Fruit fly (Drosophila melanogaster) whole organism, embryonic: Measurements from ENCODE around the gene CG32073.
A peak's percentile ranks its signal among the peaks of the same experiment; 100 is the strongest.

Source experiments
- Adf1 ChIP-seq: fragments of 200-800 bp; sonication (Bioruptor generic); IDR thresholded peaks from 2 replicates; pipeline ENCODE4 v1.3.6; 2022; ENCODE audit warnings: missing biosample characterization, missing genetic modification characterization
- Aef1 ChIP-seq: fragments of 200-800 bp; sonication (Bioruptor generic); IDR thresholded peaks from 3 replicates; pipeline ENCODE4 v1.3.6; 2022; ENCODE audit warnings: missing biosample characterization, missing genetic modification characterization
- Bdp1 ChIP-seq: fragments of 200-800 bp; sonication (Bioruptor generic); optimal IDR thresholded peaks from 3 replicates; lab custom pipeline; 2016; ENCODE audit warnings: missing biosample characterization, missing genetic modification characterization
- BtbVII ChIP-seq: fragments of 200-800 bp; sonication (Bioruptor generic); optimal IDR thresholded peaks from 3 replicates; lab custom pipeline; 2017; ENCODE audit warnings: missing biosample characterization, mild to moderate bottlenecking, missing genetic modification characterization
- CG10209 ChIP-seq: fragments of 200-800 bp; sonication (Bioruptor generic); optimal IDR thresholded peaks from 3 replicates; lab custom pipeline; 2017; ENCODE audit warnings: missing biosample characterization, mild to moderate bottlenecking, missing genetic modification characterization, missing genetic modification reagents
- CG12236 ChIP-seq: fragments of 200-800 bp; sonication (Bioruptor generic); optimal IDR thresholded peaks from 2 replicates; lab custom pipeline; 2016; ENCODE audit warnings: missing biosample characterization, missing genetic modification characterization
- CG12769 ChIP-seq: fragments of 200-800 bp; sonication (Bioruptor generic); optimal IDR thresholded peaks from 2 replicates; lab custom pipeline; 2019; ENCODE audit warnings: missing biosample characterization, mild to moderate bottlenecking, missing genetic modification characterization, moderate library complexity
- CG16779 ChIP-seq: fragments of 200-800 bp; sonication (Bioruptor generic); IDR thresholded peaks from 2 replicates; pipeline ENCODE4 v1.3.6; 2022; ENCODE audit warnings: missing biosample characterization, missing genetic modification characterization
- CG17385 ChIP-seq: fragments of 200-800 bp; sonication (Bioruptor generic); optimal IDR thresholded peaks from 3 replicates; lab custom pipeline; 2018; ENCODE audit warnings: missing biosample characterization, mild to moderate bottlenecking, missing genetic modification characterization
- CG17568 ChIP-seq: fragments of 200-800 bp; sonication (Bioruptor generic); optimal IDR thresholded peaks from 2 replicates; lab custom pipeline; 2018; ENCODE audit warnings: missing biosample characterization, mild to moderate bottlenecking, missing genetic modification characterization, moderate library complexity
- CG17612 ChIP-seq: fragments of 200-800 bp; sonication (Bioruptor generic); IDR thresholded peaks from 2 replicates; pipeline ENCODE4 v1.3.6; 2022; ENCODE audit warnings: missing biosample characterization, missing genetic modification characterization
- CG30431 ChIP-seq: fragments of 200-800 bp; sonication (Bioruptor generic); optimal IDR thresholded peaks from 2 replicates; lab custom pipeline; 2017; ENCODE audit warnings: missing biosample characterization, missing genetic modification characterization
- CG32767 ChIP-seq: fragments of 200-800 bp; sonication (Bioruptor generic); IDR thresholded peaks from 2 replicates; pipeline ENCODE4 v1.3.6; 2022; ENCODE audit warnings: missing biosample characterization, missing genetic modification characterization
- CG3995 ChIP-seq: fragments of 200-800 bp; sonication (Bioruptor generic); optimal IDR thresholded peaks from 3 replicates; lab custom pipeline; 2016; ENCODE audit warnings: missing biosample characterization, missing genetic modification characterization
- CG4360 ChIP-seq: fragments of 200-800 bp; sonication (Bioruptor generic); IDR thresholded peaks from 2 replicates; pipeline ENCODE4 v1.3.6; 2022; ENCODE audit warnings: missing biosample characterization, missing genetic modification characterization
- CG6654 ChIP-seq: fragments of 200-800 bp; sonication (Bioruptor generic); optimal IDR thresholded peaks from 2 replicates; lab custom pipeline; 2017; ENCODE audit warnings: missing biosample characterization, mild to moderate bottlenecking, missing genetic modification characterization
- CG6689 ChIP-seq: fragments of 200-800 bp; sonication (Bioruptor generic); IDR thresholded peaks from 2 replicates; pipeline ENCODE4 v1.3.6; 2022; ENCODE audit warnings: missing biosample characterization, missing genetic modification characterization
- CG8359 ChIP-seq: fragments of 200-800 bp; sonication (Bioruptor generic); optimal IDR thresholded peaks from 2 replicates; lab custom pipeline; 2017; ENCODE audit warnings: missing biosample characterization, mild to moderate bottlenecking, missing genetic modification characterization, borderline replicate concordance
- D19A ChIP-seq: fragments of 200-800 bp; optimal IDR thresholded peaks from 3 replicates; lab custom pipeline; 2019; ENCODE audit warnings: missing biosample characterization, mild to moderate bottlenecking, missing genetic modification characterization, moderate library complexity
- D19B ChIP-seq: fragments of 200-800 bp; sonication (Bioruptor generic); optimal IDR thresholded peaks from 2 replicates; lab custom pipeline; 2017; ENCODE audit warnings: missing biosample characterization, mild to moderate bottlenecking, missing genetic modification characterization
- Dip2 ChIP-seq: fragments of 200-800 bp; sonication (Bioruptor generic); IDR thresholded peaks from 2 replicates; pipeline ENCODE4 v1.3.6; 2022; ENCODE audit warnings: missing biosample characterization, missing genetic modification characterization
- Fer3 ChIP-seq: fragments of 200-800 bp; sonication (Bioruptor generic); optimal IDR thresholded peaks from 2 replicates; lab custom pipeline; 2018; ENCODE audit warnings: missing biosample characterization, mild to moderate bottlenecking, missing genetic modification characterization, moderate library complexity
- Lim3 ChIP-seq: fragments of 200-800 bp; sonication (Bioruptor generic); IDR thresholded peaks from 2 replicates; pipeline ENCODE4 v1.3.6; 2022; ENCODE audit warnings: missing biosample characterization, missing genetic modification characterization
- Med ChIP-seq: fragments of 200-800 bp; sonication (Bioruptor generic); peaks from one replicate; lab custom pipeline; 2016; ENCODE audit warnings: missing biosample characterization, missing genetic modification characterization, mild to moderate bottlenecking, inconsistent platforms, moderate library complexity
- Mrtf ChIP-seq: fragments of 200-800 bp; sonication (Bioruptor generic); IDR thresholded peaks from 3 replicates; pipeline ENCODE4 v1.3.6; 2022; ENCODE audit warnings: missing biosample characterization, missing genetic modification characterization
- Trl ChIP-seq, 3 experiments: fragments of >200 bp in 2 of 3; fragments of 200-800 bp in 1 of 3; sonication (Bioruptor generic) in 1 of 3; optimal IDR thresholded peaks; 2 replicates in 1 of 3; 3 replicates in 2 of 3; lab custom pipeline; 2016 to 2017; ENCODE audit warnings: missing biosample characterization in 1 of 3, missing genetic modification characterization in 1 of 3
- ato ChIP-seq: fragments of 200-800 bp; sonication (Bioruptor generic); IDR thresholded peaks from 2 replicates; pipeline ENCODE4 v1.3.6; 2022; ENCODE audit warnings: missing biosample characterization, missing genetic modification characterization; ENCODE audit not compliant: partially characterized antibody
- bbx ChIP-seq: fragments of 200-800 bp; sonication (Bioruptor generic); IDR thresholded peaks from 2 replicates; pipeline ENCODE4 v1.3.6; 2022; ENCODE audit warnings: missing biosample characterization, missing genetic modification characterization; ENCODE audit not compliant: partially characterized antibody
- btn ChIP-seq: fragments of 200-800 bp; sonication (Bioruptor generic); optimal IDR thresholded peaks from 2 replicates; lab custom pipeline; 2016; ENCODE audit warnings: missing biosample characterization, missing genetic modification characterization
- caup ChIP-seq: fragments of 200-800 bp; sonication (Bioruptor generic); optimal IDR thresholded peaks from 3 replicates; lab custom pipeline; 2017; ENCODE audit warnings: missing biosample characterization, mild to moderate bottlenecking, missing genetic modification characterization, moderate library complexity; ENCODE audit not compliant: severe bottlenecking
- crc ChIP-seq: fragments of 200-800 bp; sonication (Bioruptor generic); optimal IDR thresholded peaks from 2 replicates; lab custom pipeline; 2016; ENCODE audit warnings: missing biosample characterization, missing genetic modification characterization
- crol ChIP-seq: fragments of 200-800 bp; sonication (Bioruptor generic); IDR thresholded peaks from 2 replicates; pipeline ENCODE4 v1.3.6; 2022; ENCODE audit warnings: missing biosample characterization, missing genetic modification characterization
- da ChIP-seq: fragments of 200-800 bp; sonication (Bioruptor generic); optimal IDR thresholded peaks from 2 replicates; lab custom pipeline; 2016; ENCODE audit warnings: missing biosample characterization, missing genetic modification characterization
- en ChIP-seq: fragments of 200-800 bp; sonication (Bioruptor generic); optimal IDR thresholded peaks from 2 replicates; lab custom pipeline; 2016; ENCODE audit warnings: missing biosample characterization, missing genetic modification characterization
- gsb-n ChIP-seq: fragments of 200-800 bp; sonication (Bioruptor generic); optimal IDR thresholded peaks from 3 replicates; lab custom pipeline; 2018; ENCODE audit warnings: missing biosample characterization, mild to moderate bottlenecking, missing genetic modification characterization
- ham ChIP-seq: fragments of 200-800 bp; sonication (Bioruptor generic); IDR thresholded peaks from 2 replicates; pipeline ENCODE4 v1.3.6; 2022; ENCODE audit warnings: missing biosample characterization, missing genetic modification characterization
- hbn ChIP-seq: fragments of 200-800 bp; sonication (Bioruptor generic); IDR thresholded peaks from 2 replicates; pipeline ENCODE4 v1.3.6; 2022; ENCODE audit warnings: missing biosample characterization, missing genetic modification characterization; ENCODE audit not compliant: partially characterized antibody
- kah ChIP-seq: fragments of 200-800 bp; sonication (Bioruptor generic); optimal IDR thresholded peaks from 2 replicates; lab custom pipeline; 2018; ENCODE audit warnings: missing biosample characterization, mild to moderate bottlenecking, missing genetic modification characterization
- mam ChIP-seq: fragments of 200-800 bp; sonication (Bioruptor generic); optimal IDR thresholded peaks from 3 replicates; lab custom pipeline; 2016; ENCODE audit warnings: missing biosample characterization, missing genetic modification characterization
- onecut ChIP-seq: fragments of 200-800 bp; sonication (Bioruptor generic); IDR thresholded peaks from 2 replicates; pipeline ENCODE4 v1.3.6; 2022; ENCODE audit warnings: missing biosample characterization, missing genetic modification characterization
- pfk ChIP-seq: fragments of 200-800 bp; sonication (Bioruptor generic); optimal IDR thresholded peaks from 2 replicates; lab custom pipeline; 2018; ENCODE audit warnings: missing biosample characterization, mild to moderate bottlenecking, missing genetic modification characterization, moderate library complexity
- scrt ChIP-seq: fragments of 200-800 bp; sonication (Bioruptor generic); optimal IDR thresholded peaks from 2 replicates; lab custom pipeline; 2018; ENCODE audit warnings: missing biosample characterization, mild to moderate bottlenecking, missing genetic modification characterization, moderate library complexity
- sens-2 ChIP-seq: fragments of 200-800 bp; sonication (Bioruptor generic); IDR thresholded peaks from 2 replicates; pipeline ENCODE4 v1.3.6; 2022; ENCODE audit warnings: missing biosample characterization, missing genetic modification characterization
- shn ChIP-seq: fragments of 200-800 bp; sonication (Bioruptor generic); optimal IDR thresholded peaks from 3 replicates; lab custom pipeline; 2016; ENCODE audit warnings: missing biosample characterization, missing genetic modification characterization
- sima ChIP-seq: fragments of 200-800 bp; sonication (Bioruptor generic); optimal IDR thresholded peaks from 2 replicates; lab custom pipeline; 2016; ENCODE audit warnings: missing biosample characterization, missing genetic modification characterization
- sqz ChIP-seq: fragments of 200-800 bp; sonication (Bioruptor generic); optimal IDR thresholded peaks from 3 replicates; lab custom pipeline; 2018; ENCODE audit warnings: missing biosample characterization, mild to moderate bottlenecking, missing genetic modification characterization
- stwl ChIP-seq: fragments of 200-800 bp; sonication (Bioruptor generic); optimal IDR thresholded peaks from 3 replicates; lab custom pipeline; 2018; ENCODE audit warnings: missing biosample characterization, mild to moderate bottlenecking, missing genetic modification characterization, moderate library complexity
- tll ChIP-seq, 2 experiments: fragments of 200-800 bp in 1 of 2; fragments of >200 bp in 1 of 2; sonication (Bioruptor generic) in 1 of 2; optimal IDR thresholded peaks; 2 replicates each; lab custom pipeline; 2017 to 2019; ENCODE audit warnings: missing biosample characterization in 2 of 2, missing genetic modification characterization in 2 of 2, mild to moderate bottlenecking in 1 of 2, moderate library complexity in 1 of 2
- vnd ChIP-seq: fragments of 200-800 bp; sonication (Bioruptor generic); IDR thresholded peaks from 3 replicates; pipeline ENCODE4 v1.3.6; 2022; ENCODE audit warnings: missing biosample characterization, missing genetic modification characterization; ENCODE audit not compliant: partially characterized antibody
- vvl ChIP-seq: fragments of 200-800 bp; sonication (Bioruptor generic); IDR thresholded peaks from 2 replicates; pipeline ENCODE4 v1.3.6; 2022; ENCODE audit warnings: missing biosample characterization, missing genetic modification characterization

Gene CG32073

dm6 chr3L:11123598-11124284, 16.4 kb upstream of the CG32073 start:
- TF ChIP-seq CG10209 (GFP tag; lab: Kevin White, UChicago) (no peak), pfk (GFP tag; lab: Kevin White, UChicago) (no peak), da (GFP tag; lab: Kevin White, UChicago) (peak; percentile 31), CG4360 (peak; percentile 84), scrt (GFP tag; lab: Kevin White, UChicago) (peak; percentile 22), BtbVII (peak; percentile 2), en (no peak), CG17385 (GFP tag; lab: Kevin White, UChicago) (no peak), D19A (tag; lab: Kevin White, UChicago) (no peak), hbn (GFP tag; lab: Robert Waterston, UW) (no peak), sqz (GFP tag; lab: Kevin White, UChicago) (no peak), Fer3 (tag; lab: Kevin White, UChicago) (no peak), onecut (peak; percentile 92), CG12236 (GFP tag; lab: Kevin White, UChicago) (no peak), tll (GFP tag; optimal IDR thresholded peaks at IDR 0.05; lab: Kevin White, UChicago) (no peak), CG6689 (GFP tag; lab: Robert Waterston, UW) (no peak), vnd (GFP tag; lab: Robert Waterston, UW) (no peak), Dip2 (GFP tag; lab: Robert Waterston, UW) (no peak), gsb-n (tag; lab: Kevin White, UChicago) (no peak), CG32767 (GFP tag; lab: Robert Waterston, UW) (no peak), crol (GFP tag; lab: Robert Waterston, UW) (peak; percentile 96), CG30431 (GFP tag; lab: Kevin White, UChicago) (no peak), CG16779 (GFP tag; lab: Robert Waterston, UW) (no peak), bbx (GFP tag; lab: Robert Waterston, UW) (peak; percentile 20; the same call in 1 of the 2 replicates), CG6654 (GFP tag; lab: Kevin White, UChicago) (peak; percentile 96), Adf1 (GFP tag; lab: Robert Waterston, UW) (no peak), vvl (GFP tag; lab: Robert Waterston, UW) (no peak), caup (GFP tag; lab: Kevin White, UChicago) (no peak), ham (GFP tag; lab: Robert Waterston, UW) (no peak), Mrtf (GFP tag; lab: Robert Waterston, UW) (no peak), shn (no peak), btn (GFP tag; lab: Kevin White, UChicago) (no peak), sens-2 (no peak), crc (GFP tag; lab: Kevin White, UChicago) (no peak), Lim3 (no peak), Bdp1 (GFP tag; lab: Kevin White, UChicago) (no peak), CG17612 (GFP tag; lab: Robert Waterston, UW) (no peak), Aef1 (GFP tag; lab: Robert Waterston, UW) (no peak), mam (GFP tag; lab: Kevin White, UChicago) (no peak), kah (no peak), ato (GFP tag; lab: Robert Waterston, UW) (0 out of 2 replicates have a peak, but pooled peaks have one; percentile 37), D19B (GFP tag; lab: Kevin White, UChicago) (no peak), CG3995 (no peak), CG12769 (tag; lab: Kevin White, UChicago) (peak; percentile 2), Trl (optimal IDR thresholded peaks at IDR 0.05; lab: Kevin White, UChicago) (peak; percentile 71 to 88), Trl (GFP tag; optimal IDR thresholded peaks at IDR 0.05; lab: Kevin White, UChicago) (no peak), stwl (no peak), CG8359 (GFP tag; lab: Kevin White, UChicago) (no peak), sima (no peak), Med (GFP tag; lab: Kevin White, UChicago) (peak; percentile 3), CG17568 (no peak)
